Worm (Caenorhabditis elegans) whole organism, young adult: Measurements from ENCODE around the gene C50F4.1.

Source experiments
- B0019.2 ChIP-seq: fragments of 200-800 bp; sonication (Bioruptor generic); conservative IDR thresholded peaks from 2 replicates; pipeline ENCODE4 v1.3.6; 2022; ENCODE audit warnings: missing genetic modification reagents, missing genetic modification characterization, missing compliant biosample characterization
- B0035.1 ChIP-seq: sonication (generic microtip); optimal IDR thresholded peaks from 2 replicates; lab custom pipeline; 2016; ENCODE audit warnings: missing genetic modification characterization, mild to moderate bottlenecking, missing compliant biosample characterization, missing genotype, missing genetic modification reagents
- B0261.1 ChIP-seq: sonication (generic microtip); optimal IDR thresholded peaks from 2 replicates; lab custom pipeline; 2016; ENCODE audit warnings: mild to moderate bottlenecking, missing genetic modification characterization, moderate library complexity, missing compliant biosample characterization
- B0336.3 ChIP-seq: fragments of 200-800 bp; sonication (Bioruptor generic); IDR thresholded peaks from 2 replicates; pipeline ENCODE4 v1.3.6; 2022; ENCODE audit warnings: missing genetic modification characterization, missing compliant biosample characterization
- C06A6.2 ChIP-seq: fragments of 200-800 bp; sonication (Bioruptor generic); conservative IDR thresholded peaks from 2 replicates; pipeline ENCODE4 v1.3.6; 2022; ENCODE audit warnings: missing genetic modification characterization, missing compliant biosample characterization
- C17E4.6 ChIP-seq: fragments of 200-800 bp; sonication (Bioruptor generic); IDR thresholded peaks from 2 replicates; pipeline ENCODE4 v1.3.6; 2022; ENCODE audit warnings: missing genetic modification reagents, missing genetic modification characterization, missing compliant biosample characterization
- D2030.7 ChIP-seq: fragments of 200-800 bp; sonication (Bioruptor generic); IDR thresholded peaks from 2 replicates; pipeline ENCODE4 v1.3.6; 2022; ENCODE audit warnings: missing genetic modification reagents, missing genetic modification characterization, missing compliant biosample characterization
- F22D6.2 ChIP-seq: sonication (generic microtip); optimal IDR thresholded peaks from 2 replicates; lab custom pipeline; 2016; ENCODE audit warnings: mild to moderate bottlenecking, missing genetic modification characterization, missing compliant biosample characterization
- F49E8.2 ChIP-seq: sonication (generic microtip); optimal IDR thresholded peaks from 3 replicates; lab custom pipeline; 2017; ENCODE audit warnings: missing genetic modification characterization, mild to moderate bottlenecking, missing compliant biosample characterization, antibody characterized with exemption, moderate library complexity; ENCODE audit not compliant: insufficient read depth
- F57A8.1 ChIP-seq: fragments of 200-800 bp; sonication (Bioruptor generic); optimal IDR thresholded peaks from 2 replicates; lab custom pipeline; 2018; ENCODE audit warnings: mild to moderate bottlenecking, missing genetic modification characterization, moderate library complexity, missing compliant biosample characterization
- F57C9.4 ChIP-seq: sonication (generic microtip); optimal IDR thresholded peaks from 2 replicates; lab custom pipeline; 2017; ENCODE audit warnings: mild to moderate bottlenecking, missing genetic modification characterization, missing compliant biosample characterization
- K11D2.4 ChIP-seq: fragments of 200-800 bp; sonication (Bioruptor generic); IDR thresholded peaks from 2 replicates; pipeline ENCODE4 v1.3.6; 2022; ENCODE audit warnings: missing genetic modification reagents, missing genetic modification characterization, missing compliant biosample characterization
- K12H6.12 ChIP-seq: fragments of 200-800 bp; sonication (Bioruptor generic); optimal IDR thresholded peaks from 2 replicates; lab custom pipeline; 2018; ENCODE audit warnings: mild to moderate bottlenecking, missing genetic modification characterization, missing compliant biosample characterization
- Y53G8AR.9 ChIP-seq: fragments of 200-800 bp; sonication (Bioruptor generic); conservative IDR thresholded peaks from 2 replicates; pipeline ENCODE4 v1.3.6; 2022; ENCODE audit warnings: missing genetic modification reagents, missing genetic modification characterization, missing compliant biosample characterization
- Y56A3A.18 ChIP-seq: fragments of 200-800 bp; sonication (Bioruptor generic); IDR thresholded peaks from 2 replicates; pipeline ENCODE4 v1.3.6; 2022; ENCODE audit warnings: missing genetic modification reagents, missing genetic modification characterization, missing compliant biosample characterization
- Y67H2A.10 ChIP-seq: fragments of 200-800 bp; sonication (Bioruptor generic); conservative IDR thresholded peaks from 2 replicates; pipeline ENCODE4 v1.3.6; 2022; ENCODE audit warnings: missing genetic modification reagents, missing genetic modification characterization, missing compliant biosample characterization
- Y79H2A.3 ChIP-seq: fragments of 200-800 bp; sonication (Bioruptor generic); conservative IDR thresholded peaks from 2 replicates; pipeline ENCODE4 v1.3.6; 2022; ENCODE audit warnings: missing genetic modification reagents, missing genetic modification characterization, missing compliant biosample characterization
- Y95B8A.8 ChIP-seq: fragments of 200-800 bp; sonication (Bioruptor generic); IDR thresholded peaks from 2 replicates; pipeline ENCODE4 v1.3.6; 2022; ENCODE audit warnings: missing genetic modification reagents, missing genetic modification characterization, missing compliant biosample characterization
- aptf-2 ChIP-seq: fragments of 200-800 bp; sonication (Bioruptor generic); conservative IDR thresholded peaks from 2 replicates; pipeline ENCODE4 v1.3.6; 2022; ENCODE audit warnings: missing genetic modification reagents, missing genetic modification characterization, missing compliant biosample characterization
- athp-1 ChIP-seq: sonication (generic microtip); optimal IDR thresholded peaks from 2 replicates; lab custom pipeline; 2017; ENCODE audit warnings: mild to moderate bottlenecking, missing genetic modification characterization, missing compliant biosample characterization
- attf-6 ChIP-seq: fragments of 200-800 bp; sonication (Bioruptor generic); IDR thresholded peaks from 2 replicates; pipeline ENCODE4 v1.3.6; 2022; ENCODE audit warnings: missing genetic modification reagents, missing genetic modification characterization, missing compliant biosample characterization
- bed-1 ChIP-seq: fragments of 200-800 bp; sonication (Bioruptor generic); IDR thresholded peaks from 2 replicates; pipeline ENCODE4 v1.3.6; 2022; ENCODE audit warnings: missing genetic modification reagents, missing genetic modification characterization, missing compliant biosample characterization
- ccch-3 ChIP-seq: fragments of 200-800 bp; sonication (Bioruptor generic); optimal IDR thresholded peaks from 2 replicates; lab custom pipeline; 2018; ENCODE audit warnings: mild to moderate bottlenecking, missing genetic modification characterization, missing compliant biosample characterization
- cebp-2 ChIP-seq: fragments of 200-800 bp; sonication (Bioruptor generic); IDR thresholded peaks from 2 replicates; pipeline ENCODE4 v1.3.6; 2022; ENCODE audit warnings: missing genetic modification characterization, missing compliant biosample characterization
- ceh-91 ChIP-seq: fragments of 200-800 bp; sonication (Bioruptor generic); IDR thresholded peaks from 2 replicates; pipeline ENCODE4 v1.3.6; 2022; ENCODE audit warnings: missing genetic modification reagents, missing genetic modification characterization, missing compliant biosample characterization
- chd-7 ChIP-seq: sonication (generic microtip); optimal IDR thresholded peaks from 2 replicates; lab custom pipeline; 2016; ENCODE audit warnings: mild to moderate bottlenecking, missing genetic modification characterization, moderate library complexity, missing compliant biosample characterization
- dpff-1 ChIP-seq: sonication (generic microtip); optimal IDR thresholded peaks from 2 replicates; lab custom pipeline; 2017; ENCODE audit warnings: mild to moderate bottlenecking, missing genetic modification characterization, missing compliant biosample characterization
- efl-1 ChIP-seq: fragments of 150-350 bp; optimal IDR thresholded peaks from 2 replicates; lab custom pipeline; 2014; ENCODE audit warnings: missing biosample characterization, missing genetic modification reagents, missing genetic modification characterization
- hlh-12 ChIP-seq: sonication (generic microtip); optimal IDR thresholded peaks from 2 replicates; lab custom pipeline; 2016; ENCODE audit warnings: missing genetic modification characterization, missing compliant biosample characterization
- hrde-1 ChIP-seq: sonication (generic microtip); optimal IDR thresholded peaks from 2 replicates; lab custom pipeline; 2016; ENCODE audit warnings: missing genetic modification characterization, mild to moderate bottlenecking, missing compliant biosample characterization, moderate library complexity, missing genotype, missing genetic modification reagents, borderline replicate concordance
- hsf-1 ChIP-seq: fragments of 200-800 bp; sonication (Bioruptor generic); IDR thresholded peaks from 2 replicates; pipeline ENCODE4 v1.3.6; 2022; ENCODE audit warnings: missing genetic modification reagents, missing genetic modification characterization, missing compliant biosample characterization
- lag-1 ChIP-seq: fragments of 200-800 bp; sonication (Bioruptor generic); IDR thresholded peaks from 2 replicates; pipeline ENCODE4 v1.3.6; 2022; ENCODE audit warnings: missing genetic modification reagents, missing genetic modification characterization, missing compliant biosample characterization
- lsl-1 ChIP-seq: fragments of 200-800 bp; sonication (Bioruptor generic); optimal IDR thresholded peaks from 2 replicates; lab custom pipeline; 2018; ENCODE audit warnings: mild to moderate bottlenecking, missing genetic modification characterization, moderate library complexity, missing compliant biosample characterization
- lsy-27 ChIP-seq: sonication (generic microtip); optimal IDR thresholded peaks from 2 replicates; lab custom pipeline; 2017; ENCODE audit warnings: missing genetic modification characterization, mild to moderate bottlenecking, missing compliant biosample characterization, antibody characterized with exemption, missing genotype, borderline replicate concordance; ENCODE audit not compliant: insufficient read depth
- madf-10 ChIP-seq: sonication (generic microtip); optimal IDR thresholded peaks from 2 replicates; lab custom pipeline; 2016; ENCODE audit warnings: mild to moderate bottlenecking, missing genetic modification characterization, missing compliant biosample characterization
- madf-6 ChIP-seq: fragments of 200-800 bp; sonication (Bioruptor generic); IDR thresholded peaks from 2 replicates; pipeline ENCODE4 v1.3.6; 2022; ENCODE audit warnings: missing genetic modification reagents, missing genetic modification characterization, missing compliant biosample characterization
- mxl-1 ChIP-seq: sonication (generic microtip); optimal IDR thresholded peaks from 2 replicates; lab custom pipeline; 2016; ENCODE audit warnings: missing genetic modification characterization, missing compliant biosample characterization
- nfyb-1 ChIP-seq: fragments of 200-800 bp; sonication (Bioruptor generic); IDR thresholded peaks from 2 replicates; pipeline ENCODE4 v1.3.6; 2022; ENCODE audit warnings: missing genetic modification reagents, missing genetic modification characterization, missing compliant biosample characterization
- nhr-27 ChIP-seq: fragments of 200-800 bp; sonication (Bioruptor generic); optimal IDR thresholded peaks from 2 replicates; lab custom pipeline; 2018; ENCODE audit warnings: mild to moderate bottlenecking, missing genetic modification characterization, moderate library complexity, missing compliant biosample characterization
- nhr-80 ChIP-seq: sonication (generic microtip); optimal IDR thresholded peaks from 2 replicates; lab custom pipeline; 2016; ENCODE audit warnings: missing genetic modification characterization, missing compliant biosample characterization
- nhr-90 ChIP-seq: sonication (generic microtip); optimal IDR thresholded peaks from 2 replicates; lab custom pipeline; 2016; ENCODE audit warnings: missing genotype, mild to moderate bottlenecking, missing genetic modification characterization, missing compliant biosample characterization
- pbrm-1 ChIP-seq: fragments of 200-800 bp; sonication (Bioruptor generic); IDR thresholded peaks from 2 replicates; pipeline ENCODE4 v1.3.6; 2022; ENCODE audit warnings: missing genetic modification reagents, missing genetic modification characterization, missing compliant biosample characterization
- pha-4 ChIP-seq: fragments of 150-350 bp; sonication (generic microtip); optimal IDR thresholded peaks from 2 replicates; lab custom pipeline; 2014; ENCODE audit warnings: missing biosample characterization, missing genetic modification reagents, missing genetic modification characterization
- rpc-1 ChIP-seq, 2 experiments: fragments of 150-350 bp in 1 of 2; sonication (generic microtip) in 1 of 2; optimal IDR thresholded peaks; 2 replicates each; lab custom pipeline; 2014 to 2018; ENCODE audit warnings: missing biosample characterization in 1 of 2, missing genetic modification characterization in 1 of 2, missing genetic modification reagents in 1 of 2, missing genotype in 1 of 2
- unc-130 ChIP-seq: sonication (generic microtip); optimal IDR thresholded peaks from 2 replicates; lab custom pipeline; 2016; ENCODE audit warnings: missing genetic modification reagents, missing genetic modification characterization, missing compliant biosample characterization
- unc-62 ChIP-seq: fragments of 150-350 bp; optimal IDR thresholded peaks from 2 replicates; lab custom pipeline; 2014; ENCODE audit warnings: missing biosample characterization, missing genetic modification reagents, missing genetic modification characterization
- zfh-2 ChIP-seq: fragments of 200-800 bp; sonication (Bioruptor generic); conservative IDR thresholded peaks from 2 replicates; pipeline ENCODE4 v1.3.6; 2022; ENCODE audit warnings: missing genetic modification reagents, missing genetic modification characterization, missing compliant biosample characterization
- zim-3 ChIP-seq: sonication (generic microtip); optimal IDR thresholded peaks from 2 replicates; lab custom pipeline; 2017; ENCODE audit warnings: mild to moderate bottlenecking, missing genetic modification characterization, moderate library complexity, missing compliant biosample characterization
- ztf-18 ChIP-seq: sonication (generic microtip); optimal IDR thresholded peaks from 2 replicates; lab custom pipeline; 2016; ENCODE audit warnings: missing genotype, mild to moderate bottlenecking, missing genetic modification characterization, missing compliant biosample characterization

The C50F4.1 gene

DNA sequence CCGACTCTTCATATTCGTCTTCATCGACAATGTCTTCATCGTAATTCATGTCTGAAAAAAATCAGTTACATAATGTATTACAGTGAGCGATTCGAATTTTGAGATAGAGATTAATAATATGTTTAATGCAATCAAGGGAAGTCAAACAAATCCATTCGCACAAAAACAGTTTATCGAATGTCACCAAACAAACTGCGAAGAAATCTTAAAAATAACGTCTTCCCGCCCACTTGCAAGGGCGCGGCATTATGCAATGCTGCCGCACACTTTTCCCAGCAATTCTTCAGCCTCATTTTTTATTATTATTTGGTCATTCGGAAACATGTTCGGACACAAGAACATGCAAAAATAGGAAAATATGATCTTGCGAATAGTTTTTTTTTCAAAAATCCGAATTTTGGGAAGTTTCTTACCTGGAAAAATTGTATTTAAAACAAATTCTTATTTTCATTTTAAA lies 17.6 kb downstream of the C50F4.1 start, which contains the start of gene mdf-1:
Gene mdf-1 (minus strand): TSS at position 51 of the 457 bp plus-strand sequence.
- peak; percentile 34 for TF ChIP-seq hrde-1 (tag; lab: Kevin White, UChicago)
- no peak for TF ChIP-seq F57C9.4 (tag; lab: Kevin White, UChicago)
- TF ChIP-seq rpc-1 (optimal IDR thresholded peaks at IDR 0.05; lab: Kevin White, UChicago), result no peak
- no peak for TF ChIP-seq rpc-1 (tag; optimal IDR thresholded peaks at IDR 0.05; lab: Kevin White, UChicago)
- TF ChIP-seq lsl-1 (GFP tag; lab: Kevin White, UChicago), result no peak
- no peak for TF ChIP-seq hsf-1 (GFP tag; lab: Robert Waterston, UW)
- no peak for TF ChIP-seq zfh-2 (GFP tag; lab: Robert Waterston, UW)
- no peak for TF ChIP-seq C17E4.6 (GFP tag; lab: Robert Waterston, UW)
- no peak for TF ChIP-seq dpff-1 (tag; lab: Kevin White, UChicago)
- peak; percentile 56 for TF ChIP-seq nhr-80 (tag; lab: Kevin White, UChicago)
- no peak for TF ChIP-seq bed-1 (GFP tag; lab: Robert Waterston, UW)
- no peak for TF ChIP-seq B0261.1 (tag; lab: Kevin White, UChicago)
- TF ChIP-seq F22D6.2 (tag; lab: Kevin White, UChicago), result no peak
- no peak for TF ChIP-seq mxl-1 (tag; lab: Kevin White, UChicago)
- TF ChIP-seq nfyb-1, result peak; percentile 34; the same call in 1 of the 2 replicates
- TF ChIP-seq B0019.2, result no peak
- TF ChIP-seq K12H6.12 (tag; lab: Kevin White, UChicago), result no peak
- no peak for TF ChIP-seq attf-6 (GFP tag; lab: Robert Waterston, UW)
- no peak for TF ChIP-seq K11D2.4 (GFP tag; lab: Robert Waterston, UW)
- no peak for TF ChIP-seq nhr-27 (tag; lab: Kevin White, UChicago)
- no peak for TF ChIP-seq Y79H2A.3
- TF ChIP-seq nhr-90 (tag; lab: Kevin White, UChicago), result no peak
- no peak for TF ChIP-seq F57A8.1 (GFP tag; lab: Kevin White, UChicago)
- no peak for TF ChIP-seq ceh-91
- no peak for TF ChIP-seq cebp-2 (GFP tag; lab: Robert Waterston, UW)
- no peak for TF ChIP-seq pha-4 (tag; lab: Kevin White, UChicago)
- peak; percentile 63 for TF ChIP-seq C06A6.2 (GFP tag; lab: Robert Waterston, UW)
- no peak; the same call in 1 of the 2 replicates for TF ChIP-seq B0336.3
- TF ChIP-seq aptf-2 (GFP tag; lab: Robert Waterston, UW), result no peak
- no peak for TF ChIP-seq lag-1 (GFP tag; lab: Robert Waterston, UW)
- peak; percentile 59 for TF ChIP-seq efl-1 (GFP tag; lab: Kevin White, UChicago)
- no peak for TF ChIP-seq Y67H2A.10
- no peak for TF ChIP-seq hlh-12 (tag; lab: Kevin White, UChicago)
- TF ChIP-seq unc-130, result no peak
- TF ChIP-seq pbrm-1 (GFP tag; lab: Robert Waterston, UW), result no peak
- no peak for TF ChIP-seq unc-62 (GFP tag; lab: Kevin White, UChicago)
- no peak for TF ChIP-seq madf-6
- TF ChIP-seq D2030.7 (GFP tag; lab: Robert Waterston, UW), result peak; percentile 17; the same call in 1 of the 2 replicates
- TF ChIP-seq ccch-3 (GFP tag; lab: Kevin White, UChicago), result no peak
- peak; percentile 26 for TF ChIP-seq madf-10 (tag; lab: Kevin White, UChicago)
- no peak for TF ChIP-seq Y95B8A.8 (GFP tag; lab: Robert Waterston, UW)
- TF ChIP-seq F49E8.2 (tag; lab: Kevin White, UChicago), result no peak
- TF ChIP-seq Y53G8AR.9 (GFP tag; lab: Robert Waterston, UW), result no peak
- TF ChIP-seq chd-7 (tag; lab: Kevin White, UChicago), result peak; percentile 21
- peak; percentile 10 for TF ChIP-seq B0035.1 (tag; lab: Kevin White, UChicago)
- no peak for TF ChIP-seq zim-3 (tag; lab: Kevin White, UChicago)
- TF ChIP-seq Y56A3A.18 (GFP tag; lab: Robert Waterston, UW), result no peak
- TF ChIP-seq athp-1 (tag; lab: Kevin White, UChicago), result no peak
- peak; percentile 62 for TF ChIP-seq ztf-18 (tag; lab: Kevin White, UChicago)
- TF ChIP-seq lsy-27 (tag; lab: Kevin White, UChicago), result no peak
